Worm (Caenorhabditis elegans) whole organism, L1 larva: ENCODE results near the gene K02E7.11.

Experiments
- C16A3.4 ChIP-seq: fragments of 150-350 bp; optimal IDR thresholded peaks from 2 replicates; lab custom pipeline; 2014; ENCODE audit warnings: missing biosample characterization, missing genetic modification characterization
- Y116A8C.19 ChIP-seq: sonication (generic microtip); optimal IDR thresholded peaks from 2 replicates; lab custom pipeline; 2016; ENCODE audit warnings: missing compliant biosample characterization, missing genetic modification characterization, borderline replicate concordance
- aha-1 ChIP-seq: fragments of 150-350 bp; optimal IDR thresholded peaks from 2 replicates; lab custom pipeline; 2014; ENCODE audit warnings: missing biosample characterization, missing genetic modification characterization
- alr-1 ChIP-seq: fragments of 200-800 bp; sonication (Bioruptor generic); optimal IDR thresholded peaks from 2 replicates; lab custom pipeline; 2018; ENCODE audit warnings: borderline replicate concordance, mild to moderate bottlenecking, missing genetic modification characterization, missing compliant biosample characterization
- egl-13 ChIP-seq: sonication (generic microtip); optimal IDR thresholded peaks from 2 replicates; lab custom pipeline; 2016; ENCODE audit warnings: missing genotype, missing genetic modification reagents, missing genetic modification characterization, missing compliant biosample characterization
- fkh-10 ChIP-seq: sonication (generic microtip); optimal IDR thresholded peaks from 2 replicates; lab custom pipeline; 2017; ENCODE audit warnings: missing biosample characterization, missing genetic modification reagents, missing genetic modification characterization
- lsy-2 ChIP-seq, 2 experiments: fragments of 150-350 bp; optimal IDR thresholded peaks; 2 replicates each; lab custom pipeline; 2014; ENCODE audit warnings: missing biosample characterization in 2 of 2, missing genetic modification characterization in 2 of 2
- mdl-1 ChIP-seq, 2 experiments: fragments of 150-350 bp; optimal IDR thresholded peaks; 2 replicates each; lab custom pipeline; 2014 to 2017; ENCODE audit warnings: missing biosample characterization in 2 of 2, missing genetic modification characterization in 2 of 2, inconsistent platforms in 1 of 2
- mef-2 ChIP-seq: fragments of 150-350 bp; optimal IDR thresholded peaks from 2 replicates; lab custom pipeline; 2014; ENCODE audit warnings: missing biosample characterization, missing genetic modification characterization
- mep-1 ChIP-seq: fragments of 150-350 bp; optimal IDR thresholded peaks from 2 replicates; lab custom pipeline; 2014; ENCODE audit warnings: missing biosample characterization, missing genetic modification characterization
- nhr-12 ChIP-seq: sonication (generic microtip); optimal IDR thresholded peaks from 2 replicates; lab custom pipeline; 2017; ENCODE audit warnings: missing biosample characterization, missing genetic modification characterization
- nhr-76 ChIP-seq: sonication (generic microtip); optimal IDR thresholded peaks from 2 replicates; lab custom pipeline; 2017; ENCODE audit warnings: missing biosample characterization, missing genetic modification characterization
- pax-3 ChIP-seq: fragments of 200-800 bp; sonication (Bioruptor generic); optimal IDR thresholded peaks from 2 replicates; lab custom pipeline; 2018; ENCODE audit warnings: mild to moderate bottlenecking, missing genetic modification characterization, moderate library complexity, missing compliant biosample characterization
- unc-130 ChIP-seq: fragments of 150-350 bp; optimal IDR thresholded peaks from 2 replicates; lab custom pipeline; 2017; ENCODE audit warnings: missing biosample characterization, missing genetic modification characterization, inconsistent platforms

- no peak for TF ChIP-seq lsy-2 (tag; optimal IDR thresholded peaks at IDR 0.05; lab: Kevin White, UChicago)
- no peak for TF ChIP-seq nhr-76 (tag; lab: Kevin White, UChicago)
- no peak for TF ChIP-seq Y116A8C.19 (tag; lab: Kevin White, UChicago)
- no peak for TF ChIP-seq fkh-10
- no peak for TF ChIP-seq alr-1 (tag; lab: Kevin White, UChicago)
- TF ChIP-seq mep-1 (tag; lab: Kevin White, UChicago), result no peak
- no peak for TF ChIP-seq pax-3 (tag; lab: Kevin White, UChicago)
- TF ChIP-seq mdl-1 (tag; optimal IDR thresholded peaks at IDR 0.05; lab: Kevin White, UChicago), result no peak
- TF ChIP-seq C16A3.4 (tag; lab: Kevin White, UChicago), result no peak
- no peak for TF ChIP-seq unc-130 (tag; lab: Kevin White, UChicago)
- no peak for TF ChIP-seq nhr-12 (tag; lab: Kevin White, UChicago)
- no peak for TF ChIP-seq egl-13 (tag; lab: Kevin White, UChicago)
- no peak for TF ChIP-seq aha-1 (tag; lab: Kevin White, UChicago)
- no peak for TF ChIP-seq mef-2 (tag; lab: Kevin White, UChicago)
Observed at ce11 chrII:1105291-1105690, 30.0 kb upstream of the K02E7.11 start.
